Fruit fly (Drosophila melanogaster): ENCODE data around the gene sim.

Gene sim

DNA sequence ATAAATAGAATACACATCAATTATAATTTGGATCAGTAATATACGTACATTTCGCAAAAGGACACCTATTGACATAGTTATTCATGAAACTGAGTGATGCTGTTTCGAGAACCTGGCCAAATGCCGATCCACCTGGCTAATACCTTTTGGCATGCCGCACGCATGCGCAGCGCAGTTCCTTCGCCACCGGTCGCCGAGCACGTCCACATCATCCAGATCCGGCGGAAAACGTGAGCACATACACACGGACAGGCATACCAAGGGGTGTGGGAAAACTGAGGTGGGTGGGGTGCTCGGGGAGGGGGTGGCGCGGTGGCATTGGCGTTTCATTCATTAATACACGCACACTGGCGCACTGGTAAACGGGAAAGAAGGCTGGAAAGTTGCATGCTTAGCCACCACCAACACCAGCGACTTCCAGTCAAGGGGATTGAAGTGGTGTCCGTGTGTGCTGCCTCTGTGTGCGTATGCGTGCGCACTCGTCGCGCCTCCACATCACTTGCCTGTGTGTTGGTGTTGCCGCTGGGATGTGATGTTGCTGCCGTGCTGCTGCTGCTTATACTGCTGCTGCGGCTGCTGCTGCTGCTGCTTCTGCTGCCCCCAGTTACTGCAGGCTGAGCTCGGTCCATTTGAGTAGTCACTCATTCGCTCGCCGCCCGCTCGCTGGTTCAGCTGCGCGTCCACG, at the start of gene sim:
sim (plus strand) TSS at position 635 of the 685 bp plus-strand sequence.
- TF ChIP-seq CG33017 (tag; optimal IDR thresholded peaks at IDR 0.05) (no peak), pad (GFP tag; optimal IDR thresholded peaks at IDR 0.05) (no peak), CG14711 (tag; optimal IDR thresholded peaks at IDR 0.05) (no peak), CG11617 (GFP tag; optimal IDR thresholded peaks at IDR 0.05) (no peak), Crg-1 (GFP tag; optimal IDR thresholded peaks at IDR 0.05) (no peak), cic (GFP tag; optimal IDR thresholded peaks at IDR 0.05) (no peak), ovo (GFP tag; optimal IDR thresholded peaks at IDR 0.05) (no peak), cnc (optimal IDR thresholded peaks at IDR 0.05) (no peak), CG7045 (GFP tag; optimal IDR thresholded peaks at IDR 0.05) (no peak), tj (GFP tag; optimal IDR thresholded peaks at IDR 0.05) (no peak), kay (GFP tag; ENCODE audit: borderline replicate concordance) (no peak), bab1 (GFP tag; optimal IDR thresholded peaks at IDR 0.05) (no peak), toe (GFP tag; optimal IDR thresholded peaks at IDR 0.05) (no peak), Clk (GFP tag; optimal IDR thresholded peaks at IDR 0.05) (no peak), CG1620 (GFP tag; optimal IDR thresholded peaks at IDR 0.05) (no peak), Mnt (GFP tag; optimal IDR thresholded peaks at IDR 0.05) (no peak)

DNA sequence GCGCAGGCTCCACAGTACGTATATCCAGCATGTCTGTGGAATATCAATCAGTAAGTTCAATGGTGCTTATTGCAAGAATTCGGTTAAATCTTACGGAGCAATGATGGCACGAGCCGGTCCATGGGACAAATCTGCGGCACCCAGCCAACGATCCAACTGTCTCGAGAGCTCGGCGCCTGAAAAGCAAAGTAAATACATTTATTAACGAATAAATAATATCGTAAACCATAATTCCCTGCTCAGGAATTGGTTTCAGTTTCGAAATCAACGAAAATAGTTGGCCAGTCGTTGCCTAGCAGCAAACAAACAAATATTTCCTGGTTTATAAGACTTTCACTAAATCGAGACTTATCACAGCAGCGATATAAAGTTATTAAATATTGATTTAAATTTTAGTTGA, 48.0 kb upstream of the sim start, which contains the start of gene CG11656:
CG11656 (plus strand) TSS at position 301 of the 400 bp plus-strand sequence.
- no peak for TF ChIP-seq CG7045 (GFP tag; optimal IDR thresholded peaks at IDR 0.05)
- no peak for TF ChIP-seq CG7101 (tag; optimal IDR thresholded peaks at IDR 0.05)
- no peak for TF ChIP-seq ovo (GFP tag; optimal IDR thresholded peaks at IDR 0.05)
- no peak for TF ChIP-seq CG14711 (tag; optimal IDR thresholded peaks at IDR 0.05)
- TF ChIP-seq Hr96 (GFP tag; optimal IDR thresholded peaks at IDR 0.05), result no peak
- TF ChIP-seq CG5204 (GFP tag; optimal IDR thresholded peaks at IDR 0.05), result no peak
- TF ChIP-seq CG12768 (GFP tag; optimal IDR thresholded peaks at IDR 0.05), result no peak
- no peak for TF ChIP-seq Crg-1 (GFP tag; optimal IDR thresholded peaks at IDR 0.05)
- no peak for TF ChIP-seq pad (GFP tag; optimal IDR thresholded peaks at IDR 0.05)
- no peak for TF ChIP-seq bab1 (GFP tag; optimal IDR thresholded peaks at IDR 0.05)
- no peak for TF ChIP-seq toe (GFP tag; optimal IDR thresholded peaks at IDR 0.05)
- TF ChIP-seq Clk (GFP tag; optimal IDR thresholded peaks at IDR 0.05), result no peak
- TF ChIP-seq tj (GFP tag; optimal IDR thresholded peaks at IDR 0.05), result no peak
- TF ChIP-seq CG11617 (GFP tag; optimal IDR thresholded peaks at IDR 0.05), result no peak
- no peak for TF ChIP-seq CG1620 (GFP tag; optimal IDR thresholded peaks at IDR 0.05)
- TF ChIP-seq kay (GFP tag; ENCODE audit: borderline replicate concordance), result no peak
- no peak for TF ChIP-seq Mnt (GFP tag; optimal IDR thresholded peaks at IDR 0.05)
- no peak for TF ChIP-seq cnc (optimal IDR thresholded peaks at IDR 0.05)
- no peak for TF ChIP-seq CG33017 (tag; optimal IDR thresholded peaks at IDR 0.05)
- TF ChIP-seq cic (GFP tag; optimal IDR thresholded peaks at IDR 0.05), result no peak

DNA sequence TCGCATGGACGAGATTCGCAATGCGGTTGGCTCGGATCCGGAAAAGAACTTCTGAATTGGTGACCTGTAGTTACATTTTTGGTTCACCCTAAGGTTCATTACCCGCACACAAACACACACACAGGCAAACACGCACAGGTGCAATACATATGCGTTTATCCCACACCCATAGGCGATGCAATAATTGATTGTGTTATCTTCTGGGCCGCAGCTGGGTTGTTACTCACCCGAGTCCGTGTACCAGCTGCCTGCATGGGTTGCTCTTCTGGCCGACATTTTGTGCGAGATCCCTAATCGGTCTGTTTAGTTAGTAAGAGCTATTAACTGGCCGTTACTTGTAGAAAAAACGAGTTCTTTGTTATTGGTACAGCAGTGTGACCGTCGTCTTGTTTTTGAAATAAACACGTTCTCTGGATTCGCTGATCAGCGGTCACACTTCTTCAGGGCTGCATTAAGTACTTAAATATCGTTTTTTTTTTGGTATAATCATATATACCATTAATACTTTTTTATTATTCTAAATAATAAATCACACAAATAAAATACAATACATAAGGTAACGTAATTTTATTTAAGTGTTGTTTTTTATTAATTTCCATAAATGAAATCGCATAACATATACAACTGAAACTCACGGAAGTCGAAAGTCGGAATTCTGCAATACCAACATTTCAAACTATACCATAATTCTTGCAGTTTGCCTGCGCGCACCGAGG, 46.5 kb upstream of the sim start, which contains the start of gene CG8031:
CG8031 (minus strand) TSS at position 406 of the 716 bp plus-strand sequence.
- TF ChIP-seq CG7045 (GFP tag; optimal IDR thresholded peaks at IDR 0.05) (no peak), toe (GFP tag; optimal IDR thresholded peaks at IDR 0.05) (no peak), cnc (optimal IDR thresholded peaks at IDR 0.05) (no peak), Hr96 (GFP tag; optimal IDR thresholded peaks at IDR 0.05) (no peak), tj (GFP tag; optimal IDR thresholded peaks at IDR 0.05) (no peak), pad (GFP tag; optimal IDR thresholded peaks at IDR 0.05) (no peak), CG14711 (tag; optimal IDR thresholded peaks at IDR 0.05) (no peak), CG1620 (GFP tag; optimal IDR thresholded peaks at IDR 0.05) (no peak), Mnt (GFP tag; optimal IDR thresholded peaks at IDR 0.05) (peak; percentile 51), CG7101 (tag; optimal IDR thresholded peaks at IDR 0.05) (peak; percentile 53), cic (GFP tag; optimal IDR thresholded peaks at IDR 0.05) (no peak), CG12768 (GFP tag; optimal IDR thresholded peaks at IDR 0.05) (no peak), bab1 (GFP tag; optimal IDR thresholded peaks at IDR 0.05) (peak; percentile 21), CG33017 (tag; optimal IDR thresholded peaks at IDR 0.05) (no peak), CG5204 (GFP tag; optimal IDR thresholded peaks at IDR 0.05) (no peak), CG11617 (GFP tag; optimal IDR thresholded peaks at IDR 0.05) (no peak), ovo (GFP tag; optimal IDR thresholded peaks at IDR 0.05) (no peak)

DNA sequence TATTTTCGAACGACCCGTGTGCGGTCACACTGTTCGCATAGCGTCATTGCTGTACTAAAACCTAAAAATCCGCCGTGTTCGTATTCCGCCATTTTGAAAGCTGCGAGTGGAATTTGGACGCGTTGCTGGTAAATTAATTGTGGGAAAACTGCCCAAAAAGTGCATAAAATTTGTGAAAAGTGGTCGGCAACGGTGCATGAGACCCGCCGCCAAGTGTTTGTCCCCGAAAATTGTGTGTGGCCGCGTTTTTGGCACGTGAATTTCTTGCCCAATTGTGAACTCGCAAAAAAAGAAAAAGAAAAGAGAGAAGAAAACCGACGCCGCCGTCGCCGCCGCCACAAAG, 46.0 kb upstream of the sim start, which contains the start of gene CtBP:
CtBP (plus strand) TSS at position 29 of the 343 bp plus-strand sequence.
- TF ChIP-seq cic (GFP tag; optimal IDR thresholded peaks at IDR 0.05) (no peak), Hr96 (GFP tag; optimal IDR thresholded peaks at IDR 0.05) (no peak), Mnt (GFP tag; optimal IDR thresholded peaks at IDR 0.05) (no peak)

DNA sequence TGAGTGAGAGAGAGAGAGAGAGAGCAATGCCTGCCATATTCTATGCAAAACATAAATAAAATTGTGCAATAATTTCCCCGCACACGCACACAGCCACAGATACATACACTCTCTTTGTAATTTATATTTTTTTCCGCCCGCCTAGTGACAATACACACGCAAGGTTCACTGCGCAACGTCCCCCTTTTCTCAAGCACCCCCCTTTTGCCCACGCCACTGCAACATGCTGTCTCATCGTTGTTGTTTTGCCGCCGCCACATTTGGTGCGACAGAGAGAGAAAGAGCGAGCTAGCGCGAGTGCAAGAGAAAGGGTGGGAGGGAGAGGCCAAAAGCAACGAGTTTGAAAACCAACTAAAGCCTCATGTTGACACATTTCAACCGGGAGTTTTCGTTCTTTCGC, 45.2 kb upstream of the sim start:
- TF ChIP-seq tj (GFP tag; optimal IDR thresholded peaks at IDR 0.05) (peak; percentile 80), Hr96 (GFP tag; optimal IDR thresholded peaks at IDR 0.05) (peak; percentile 72), CG11617 (GFP tag; optimal IDR thresholded peaks at IDR 0.05) (peak; percentile 65), toe (GFP tag; optimal IDR thresholded peaks at IDR 0.05) (peak; percentile 37), ovo (GFP tag; optimal IDR thresholded peaks at IDR 0.05) (peak; percentile 48), CG1620 (GFP tag; optimal IDR thresholded peaks at IDR 0.05) (peak; percentile 71), CG7045 (GFP tag; optimal IDR thresholded peaks at IDR 0.05) (peak; percentile 34), pad (GFP tag; optimal IDR thresholded peaks at IDR 0.05) (peak; percentile 87), Mnt (GFP tag; optimal IDR thresholded peaks at IDR 0.05) (peak; percentile 84), bab1 (GFP tag; optimal IDR thresholded peaks at IDR 0.05) (peak; percentile 6), Clk (GFP tag; optimal IDR thresholded peaks at IDR 0.05) (peak; percentile 30), CG33017 (tag; optimal IDR thresholded peaks at IDR 0.05) (peak; percentile 42), Crg-1 (GFP tag; optimal IDR thresholded peaks at IDR 0.05) (peak; percentile 63), cnc (optimal IDR thresholded peaks at IDR 0.05) (peak; percentile 91 to 95), CG14711 (tag; optimal IDR thresholded peaks at IDR 0.05) (peak; percentile 63), kay (GFP tag; ENCODE audit: borderline replicate concordance) (no peak), CG5204 (GFP tag; optimal IDR thresholded peaks at IDR 0.05) (no peak), CG12768 (GFP tag; optimal IDR thresholded peaks at IDR 0.05) (peak; percentile 80), CG7101 (tag; optimal IDR thresholded peaks at IDR 0.05) (peak; percentile 62), cic (GFP tag; optimal IDR thresholded peaks at IDR 0.05) (peak; percentile 83)

All from whole organism, adult.